Fruit fly (Drosophila melanogaster): ENCODE results near the gene to.

Gene to

dm6 chr3R:25235362-25235761 lies 4.6 kb upstream of the to start, which contains the start of gene Sil1:
Gene Sil1, minus strand, starts transcription at chr3R:25235529.
- TF ChIP-seq br (GFP tag; optimal IDR thresholded peaks at IDR 0.05) (no peak), rgr (GFP tag; optimal IDR thresholded peaks at IDR 0.05) (peak; percentile 10)

dm6 chr3R:25236121-25236520 lies 3.9 kb upstream of the to start:
- TF ChIP-seq Rel (GFP tag; optimal IDR thresholded peaks at IDR 0.05) (no peak), Rel (tag; optimal IDR thresholded peaks at IDR 0.05) (no peak), Hr83 (GFP tag; optimal IDR thresholded peaks at IDR 0.05; ENCODE audit: poor library complexity, severe bottlenecking) (no peak), CG32264 (GFP tag; optimal IDR thresholded peaks at IDR 0.05) (no peak), HLH106 (tag; optimal IDR thresholded peaks at IDR 0.05) (no peak), OdsH (GFP tag; optimal IDR thresholded peaks at IDR 0.05) (no peak), brk (GFP tag; optimal IDR thresholded peaks at IDR 0.05) (no peak), usp (GFP tag; optimal IDR thresholded peaks at IDR 0.05) (no peak), dsf (GFP tag; optimal IDR thresholded peaks at IDR 0.05; ENCODE audit: borderline replicate concordance) (no peak), woc (GFP tag; optimal IDR thresholded peaks at IDR 0.05) (no peak), CrebA (GFP tag; optimal IDR thresholded peaks at IDR 0.05; ENCODE audit: borderline replicate concordance) (no peak)

dm6 chr3R:25237314-25237713 lies 2.7 kb upstream of the to start, which contains the start of gene Jhbp7:
Gene Jhbp7, plus strand, starts transcription at chr3R:25237614.
- no peak for TF ChIP-seq N (GFP tag; optimal IDR thresholded peaks at IDR 0.05)
- TF ChIP-seq Jra (GFP tag; optimal IDR thresholded peaks at IDR 0.05), result no peak
- TF ChIP-seq Mio (GFP tag; optimal IDR thresholded peaks at IDR 0.05), result no peak
- TF ChIP-seq foxo (GFP tag; optimal IDR thresholded peaks at IDR 0.05), result no peak
- no peak for TF ChIP-seq Vsx2 (GFP tag; optimal IDR thresholded peaks at IDR 0.05; ENCODE audit: partially characterized antibody)
- no peak for TF ChIP-seq brk (GFP tag; optimal IDR thresholded peaks at IDR 0.05)
- no peak for TF ChIP-seq fru (GFP tag; optimal IDR thresholded peaks at IDR 0.05)
- TF ChIP-seq lola (GFP tag; optimal IDR thresholded peaks at IDR 0.05), result no peak
- TF ChIP-seq tai (GFP tag; optimal IDR thresholded peaks at IDR 0.05), result no peak
- TF ChIP-seq br (GFP tag; optimal IDR thresholded peaks at IDR 0.05), result no peak
- TF ChIP-seq Hr83 (GFP tag; optimal IDR thresholded peaks at IDR 0.05; ENCODE audit: poor library complexity, severe bottlenecking), result no peak
- no peak for TF ChIP-seq Dif (GFP tag; optimal IDR thresholded peaks at IDR 0.05; ENCODE audit: partially characterized antibody)
- TF ChIP-seq ey (GFP tag; optimal IDR thresholded peaks at IDR 0.05), result no peak
- TF ChIP-seq dsf (GFP tag; optimal IDR thresholded peaks at IDR 0.05; ENCODE audit: borderline replicate concordance), result no peak
- no peak for TF ChIP-seq OdsH (GFP tag; optimal IDR thresholded peaks at IDR 0.05)

dm6 chr3R:25238771-25239700 lies 944 bp upstream of the to start:
- TF ChIP-seq br (GFP tag; optimal IDR thresholded peaks at IDR 0.05) (no peak), ey (GFP tag; optimal IDR thresholded peaks at IDR 0.05) (no peak), fru (GFP tag; optimal IDR thresholded peaks at IDR 0.05) (no peak), HLH106 (tag; optimal IDR thresholded peaks at IDR 0.05) (no peak), CrebA (GFP tag; optimal IDR thresholded peaks at IDR 0.05; ENCODE audit: borderline replicate concordance) (no peak), Vsx2 (GFP tag; optimal IDR thresholded peaks at IDR 0.05; ENCODE audit: partially characterized antibody) (no peak), h (GFP tag; optimal IDR thresholded peaks at IDR 0.05) (no peak), N (GFP tag; optimal IDR thresholded peaks at IDR 0.05) (no peak), lola (GFP tag; optimal IDR thresholded peaks at IDR 0.05) (no peak), Myc (optimal IDR thresholded peaks at IDR 0.05) (no peak), dsf (GFP tag; optimal IDR thresholded peaks at IDR 0.05; ENCODE audit: borderline replicate concordance) (no peak), rgr (GFP tag; optimal IDR thresholded peaks at IDR 0.05) (no peak), dl (GFP tag; optimal IDR thresholded peaks at IDR 0.05; ENCODE audit: insufficient read depth in 1 of 2, partially characterized antibody in 2 of 2) (no peak), Jra (GFP tag; optimal IDR thresholded peaks at IDR 0.05) (no peak), Hnf4 (GFP tag; optimal IDR thresholded peaks at IDR 0.05) (no peak), Abd-B (GFP tag; optimal IDR thresholded peaks at IDR 0.05) (no peak), jim (GFP tag; optimal IDR thresholded peaks at IDR 0.05) (no peak), pan (optimal IDR thresholded peaks at IDR 0.05) (no peak), Hr83 (GFP tag; optimal IDR thresholded peaks at IDR 0.05; ENCODE audit: poor library complexity, severe bottlenecking) (no peak)

Data from whole organism, wandering third instar larva.